Fruit fly (Drosophila melanogaster): ENCODE results near the gene CG11030.

CG11030 gene

dm6 chr2L:5724521-5725023 is at the start of gene CG11030:
Gene CG11030 (plus strand): TSS chr2L:5724656.
- peak; percentile 53 for TF ChIP-seq CG17801 (GFP tag; optimal IDR thresholded peaks at IDR 0.05; ENCODE audit: partially characterized antibody)

- TF ChIP-seq CG17801 (GFP tag; optimal IDR thresholded peaks at IDR 0.05; ENCODE audit: partially characterized antibody): no peak
Measured at dm6 chr2L:5678282-5678681, 46.2 kb upstream of the CG11030 start, which contains the start of gene CG12511. Gene CG12511 (plus strand): TSS chr2L:5678582.

- no peak for TF ChIP-seq CG17801 (GFP tag; optimal IDR thresholded peaks at IDR 0.05; ENCODE audit: partially characterized antibody)
Measured at dm6 chr2L:5706074-5706473, 18.4 kb upstream of the CG11030 start, which contains the start of gene CG7236. Gene CG7236 (plus strand): TSS chr2L:5706374.

dm6 chr2L:5716580-5716979 is 7.9 kb upstream of the CG11030 start, which contains the start of the genes CG14007 and CG34011:
Gene CG14007 (minus strand): TSS chr2L:5716680.
Gene CG34011 (plus strand): TSS chr2L:5716701.
- TF ChIP-seq CG17801 (GFP tag; optimal IDR thresholded peaks at IDR 0.05; ENCODE audit: partially characterized antibody): no peak

- no peak for TF ChIP-seq CG17801 (GFP tag; optimal IDR thresholded peaks at IDR 0.05; ENCODE audit: partially characterized antibody)
Measured at dm6 chr2L:5720407-5721228, 3.8 kb upstream of the CG11030 start, which contains the start of the genes CG11149 and sip1. Gene CG11149 (minus strand): TSS chr2L:5720899. Gene sip1 (plus strand): TSS chr2L:5721051.

dm6 chr2L:5723859-5724475 is 489 bp upstream of the CG11030 start:
- TF ChIP-seq CG17801 (GFP tag; optimal IDR thresholded peaks at IDR 0.05; ENCODE audit: partially characterized antibody): no peak

- no peak for TF ChIP-seq CG17801 (GFP tag; optimal IDR thresholded peaks at IDR 0.05; ENCODE audit: partially characterized antibody)
Measured at dm6 chr2L:5726049-5726448, 1.6 kb downstream of the CG11030 start.

dm6 chr2L:5728711-5729110 is 4.3 kb downstream of the CG11030 start, which contains the start of gene CG14006:
Gene CG14006 (minus strand): TSS chr2L:5728811.
- no peak for TF ChIP-seq CG17801 (GFP tag; optimal IDR thresholded peaks at IDR 0.05; ENCODE audit: partially characterized antibody)

- no peak for TF ChIP-seq CG17801 (GFP tag; optimal IDR thresholded peaks at IDR 0.05; ENCODE audit: partially characterized antibody)
Measured at dm6 chr2L:5730432-5730831, 6.0 kb downstream of the CG11030 start.

dm6 chr2L:5740740-5741139 is 16.3 kb downstream of the CG11030 start:
- no peak for TF ChIP-seq CG17801 (GFP tag; optimal IDR thresholded peaks at IDR 0.05; ENCODE audit: partially characterized antibody)

- TF ChIP-seq CG17801 (GFP tag; optimal IDR thresholded peaks at IDR 0.05; ENCODE audit: partially characterized antibody): no peak
Measured at dm6 chr2L:5741144-5741543, 16.7 kb downstream of the CG11030 start, which contains the start of gene CG11147. Gene CG11147 (minus strand): TSS chr2L:5741244.

- TF ChIP-seq CG17801 (GFP tag; optimal IDR thresholded peaks at IDR 0.05; ENCODE audit: partially characterized antibody): no peak
Measured at dm6 chr2L:5742437-5742836, 18.0 kb downstream of the CG11030 start.

- peak; percentile 19 for TF ChIP-seq CG17801 (GFP tag; optimal IDR thresholded peaks at IDR 0.05; ENCODE audit: partially characterized antibody)
Measured at dm6 chr2L:5743537-5744148, 19.2 kb downstream of the CG11030 start.

- no peak for TF ChIP-seq CG17801 (GFP tag; optimal IDR thresholded peaks at IDR 0.05; ENCODE audit: partially characterized antibody)
Measured at dm6 chr2L:5745857-5746256, 21.4 kb downstream of the CG11030 start, which contains the start of gene CG11029. Gene CG11029 (plus strand): TSS chr2L:5746157.

- no peak for TF ChIP-seq CG17801 (GFP tag; optimal IDR thresholded peaks at IDR 0.05; ENCODE audit: partially characterized antibody)
Measured at dm6 chr2L:5748188-5748587, 23.7 kb downstream of the CG11030 start.

All from ovary, adult (tissue).